Fruit fly (Drosophila melanogaster) whole organism, adult: ENCODE measurements around the gene Dref.

Experiments used
- CG14711 ChIP-seq: fragments of 200-800 bp; sonication (Bioruptor generic); optimal IDR thresholded peaks from 2 replicates; lab custom pipeline; 2018; ENCODE audit warnings: missing biosample characterization, mild to moderate bottlenecking, missing genetic modification characterization, moderate library complexity
- CG33017 ChIP-seq: fragments of 200-800 bp; sonication (Bioruptor generic); optimal IDR thresholded peaks from 2 replicates; lab custom pipeline; 2018; ENCODE audit warnings: missing biosample characterization, mild to moderate bottlenecking, missing genetic modification characterization, moderate library complexity
- Clk ChIP-seq: fragments of 200-800 bp; sonication (Bioruptor generic); optimal IDR thresholded peaks from 2 replicates; lab custom pipeline; 2017; ENCODE audit warnings: missing biosample characterization, missing genetic modification characterization
- Crg-1 ChIP-seq: fragments of 200-800 bp; sonication (Bioruptor generic); optimal IDR thresholded peaks from 2 replicates; lab custom pipeline; 2016; ENCODE audit warnings: missing biosample characterization, missing genetic modification characterization
- Hr96 ChIP-seq: fragments of 200-800 bp; sonication (Bioruptor generic); optimal IDR thresholded peaks from 2 replicates; lab custom pipeline; 2016; ENCODE audit warnings: missing biosample characterization, missing genetic modification characterization
- Mnt ChIP-seq: fragments of 200-800 bp; sonication (Bioruptor generic); optimal IDR thresholded peaks from 2 replicates; lab custom pipeline; 2016; ENCODE audit warnings: missing biosample characterization, mild to moderate bottlenecking, missing genetic modification characterization
- bab1 ChIP-seq: fragments of 200-800 bp; sonication (Bioruptor generic); optimal IDR thresholded peaks from 3 replicates; lab custom pipeline; 2019; ENCODE audit warnings: missing biosample characterization, mild to moderate bottlenecking, missing genetic modification characterization, moderate library complexity
- kay ChIP-seq: fragments of 200-800 bp; sonication (Bioruptor generic); peaks from one replicate; lab custom pipeline; 2016; ENCODE audit warnings: missing biosample characterization, missing genetic modification characterization, borderline replicate concordance
- ovo ChIP-seq: fragments of 200-800 bp; sonication (Bioruptor generic); optimal IDR thresholded peaks from 2 replicates; lab custom pipeline; 2016; ENCODE audit warnings: missing biosample characterization, missing genetic modification characterization
- pad ChIP-seq: fragments of 200-800 bp; sonication (Bioruptor generic); optimal IDR thresholded peaks from 3 replicates; lab custom pipeline; 2017; ENCODE audit warnings: missing biosample characterization, missing genetic modification characterization, mild to moderate bottlenecking, moderate library complexity, missing genetic modification reagents

DNA sequence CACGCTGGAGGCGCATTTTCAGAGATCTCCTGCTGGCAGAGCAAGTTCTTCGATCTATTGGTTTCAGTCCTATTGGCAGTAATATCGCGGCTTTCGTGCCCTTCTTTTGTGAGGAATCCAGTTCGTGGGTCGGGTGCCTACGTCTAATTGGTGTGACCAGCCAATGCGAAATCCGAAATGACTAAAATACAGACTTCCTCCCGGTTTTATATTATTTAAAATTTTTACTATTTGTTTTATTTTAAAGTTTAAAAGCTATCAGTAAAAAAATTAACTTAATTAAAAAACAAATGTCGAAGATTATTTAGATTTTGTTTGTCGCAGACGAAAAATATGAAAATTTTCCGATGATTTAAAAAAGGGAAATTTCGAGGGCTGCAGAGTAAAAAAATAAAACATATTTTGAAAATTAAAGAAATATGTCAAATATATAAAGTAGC, 3.4 kb downstream of the Dref start, which contains the start of gene CG5850:
- no peak for TF ChIP-seq Hr96
- no peak for TF ChIP-seq ovo
- peak; percentile 71 for TF ChIP-seq bab1 (GFP tag; lab: Kevin White, UChicago)
- TF ChIP-seq pad (GFP tag; lab: Kevin White, UChicago) = no peak
- TF ChIP-seq CG33017 (tag; lab: Kevin White, UChicago) = no peak
- TF ChIP-seq Crg-1 (GFP tag; lab: Kevin White, UChicago) = no peak
- peak; percentile 15 for TF ChIP-seq Mnt
- no peak for TF ChIP-seq Clk (GFP tag; lab: Kevin White, UChicago)
- no peak for TF ChIP-seq kay (GFP tag; lab: Kevin White, UChicago)
- TF ChIP-seq CG14711 (tag; lab: Kevin White, UChicago) = peak; percentile 16
